Comparison of ENCODE assay signal across 7 worm cellular contexts in the genomic region with DNA sequence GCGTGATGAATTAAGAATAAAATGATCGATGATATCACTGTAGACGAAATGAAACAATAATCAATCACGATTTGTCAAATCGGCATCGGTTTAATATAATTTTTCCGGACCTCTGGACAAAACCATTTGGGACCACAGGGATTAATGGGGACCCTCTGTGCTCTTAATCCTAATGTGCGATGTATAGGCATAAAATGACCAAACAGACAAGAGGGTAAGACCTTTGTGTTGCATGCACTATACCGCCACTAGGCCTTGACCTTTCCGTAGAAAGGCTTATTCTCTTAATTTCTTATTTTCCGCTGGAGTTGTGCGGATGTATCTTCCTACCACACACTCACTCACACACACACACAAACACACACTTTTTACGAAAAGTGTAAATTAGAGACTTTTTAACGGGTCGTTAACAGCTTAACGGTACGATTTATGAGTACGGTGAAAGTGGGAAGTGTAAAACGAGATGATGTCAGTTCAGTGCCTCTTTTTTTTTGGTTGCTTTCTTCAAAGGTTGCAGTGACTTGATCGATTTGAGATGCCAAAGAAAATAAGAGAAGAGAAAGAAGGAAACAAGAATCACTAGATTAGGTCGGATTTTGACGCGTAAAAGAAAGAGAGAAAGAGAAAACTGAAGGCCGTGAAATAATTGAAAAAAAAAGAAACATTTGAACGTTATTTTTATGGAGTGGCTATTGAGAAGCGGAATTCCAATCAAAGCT.
TF ChIP-seq lines count a peak whose summit lies in the region.

No protein-coding gene starts in this region.

TF ChIP-seq in whole organism, L1 larva, 84 proteins besides CTCF, POLR2A, EP300 and RAD21:
- no peak for TF ChIP-seq efl-1 (optimal IDR thresholded peaks at IDR 0.05; lab: Kevin White, UChicago)
- TF ChIP-seq efl-1 (GFP tag; optimal IDR thresholded peaks at IDR 0.05 in 1 of 2; lab: Kevin White, UChicago) = peak in 1 of 2 experiments; percentile 84
- TF ChIP-seq lin-14 (GFP tag; optimal IDR thresholded peaks at IDR 0.05; lab: Kevin White, UChicago) = peak; percentile 16
- TF ChIP-seq Y116A8C.19 (tag; optimal IDR thresholded peaks at IDR 0.05; lab: Kevin White, UChicago; ENCODE audit: borderline replicate concordance) = no peak
- TF ChIP-seq mep-1 (tag; optimal IDR thresholded peaks at IDR 0.05; lab: Kevin White, UChicago) = peak; percentile 16
- no peak for TF ChIP-seq zip-4 (GFP tag; optimal IDR thresholded peaks at IDR 0.05; lab: Kevin White, UChicago)
- peak; percentile 83 for TF ChIP-seq blmp-1 (tag; optimal IDR thresholded peaks at IDR 0.05; lab: Kevin White, UChicago)

TF ChIP-seq in whole organism, L2 larva, 48 proteins besides CTCF, POLR2A, EP300 and RAD21:
- TF ChIP-seq nhr-25 (tag; optimal IDR thresholded peaks at IDR 0.05; lab: Kevin White, UChicago) (peak; percentile 41), aly-2 (tag; optimal IDR thresholded peaks at IDR 0.05; lab: Kevin White, UChicago) (no peak), blmp-1 (tag; optimal IDR thresholded peaks at IDR 0.05; lab: Kevin White, UChicago; ENCODE audit: insufficient read depth) (peak; percentile 29), R02D3.7 (tag; optimal IDR thresholded peaks at IDR 0.05; lab: Kevin White, UChicago) (no peak), skn-1 (tag; optimal IDR thresholded peaks at IDR 0.05; lab: Kevin White, UChicago) (no peak), mab-5 (tag; optimal IDR thresholded peaks at IDR 0.05; lab: Kevin White, UChicago) (no peak), nhr-12 (tag; optimal IDR thresholded peaks at IDR 0.05; lab: Kevin White, UChicago) (no peak), sma-9 (GFP tag; optimal IDR thresholded peaks at IDR 0.05; lab: Kevin White, UChicago) (no peak), sma-9 (tag; optimal IDR thresholded peaks at IDR 0.05; lab: Kevin White, UChicago) (no peak)

TF ChIP-seq in whole organism, L3 larva, 47 proteins besides CTCF, POLR2A, EP300 and RAD21:
- TF ChIP-seq nhr-25 (tag; optimal IDR thresholded peaks at IDR 0.05; lab: Kevin White, UChicago) (peak; percentile 83), nhr-77 (tag; optimal IDR thresholded peaks at IDR 0.05; lab: Kevin White, UChicago) (no peak)
TF ChIP-seq in whole organism, L3 larva: peak in this region for 1.

TF ChIP-seq in whole organism, L4 larva, 104 proteins besides CTCF, POLR2A, EP300 and RAD21:
- peak; percentile 14 for TF ChIP-seq nhr-28 (tag; optimal IDR thresholded peaks at IDR 0.05; lab: Kevin White, UChicago)
- TF ChIP-seq ces-1 (GFP tag; optimal IDR thresholded peaks at IDR 0.05; lab: Kevin White, UChicago) = no peak

TF ChIP-seq in whole organism, early embryonic, 17 proteins besides CTCF, POLR2A, EP300 and RAD21:
- no peak for TF ChIP-seq tra-4 (tag; optimal IDR thresholded peaks at IDR 0.05; lab: Kevin White, UChicago)
- peak; percentile 82 for TF ChIP-seq ceh-36 (tag; optimal IDR thresholded peaks at IDR 0.05; lab: Kevin White, UChicago)
- no peak for TF ChIP-seq hmbx-1 (tag; optimal IDR thresholded peaks at IDR 0.05; lab: Kevin White, UChicago)

TF ChIP-seq in whole organism, midembryonic, 9 proteins besides CTCF, POLR2A, EP300 and RAD21:
- TF ChIP-seq ztf-29 (GFP tag; IDR thresholded peaks at IDR 0.05; lab: Robert Waterston, UW) (no peak), ref-1 (GFP tag; conservative IDR thresholded peaks at IDR 0.05; lab: Robert Waterston, UW) (no peak), klf-2 (GFP tag; conservative IDR thresholded peaks at IDR 0.05; lab: Robert Waterston, UW) (no peak), tab-1 (GFP tag; IDR thresholded peaks at IDR 0.05; lab: Robert Waterston, UW) (0 out of 2 replicates have a peak, but pooled peaks have one; percentile 38), med-1 (GFP tag; optimal IDR thresholded peaks at IDR 0.05; lab: Kevin White, UChicago; ENCODE audit: insufficient read depth) (no peak)

TF ChIP-seq in whole organism, mixed stage, embryonic, 35 proteins besides CTCF, POLR2A, EP300 and RAD21:
- TF ChIP-seq nhr-12 (tag; optimal IDR thresholded peaks at IDR 0.05; lab: Kevin White, UChicago) = no peak
- no peak for TF ChIP-seq unc-62 (GFP tag; optimal IDR thresholded peaks at IDR 0.05; lab: Kevin White, UChicago)
- TF ChIP-seq mls-2 (tag; optimal IDR thresholded peaks at IDR 0.05; lab: Kevin White, UChicago) = peak; percentile 1
- TF ChIP-seq sem-2 (GFP tag; optimal IDR thresholded peaks at IDR 0.05; lab: Kevin White, UChicago) = no peak
- TF ChIP-seq nhr-2 (tag; optimal IDR thresholded peaks at IDR 0.05; lab: Kevin White, UChicago) = peak; percentile 67
